Worm (Caenorhabditis elegans): ENCODE results near the gene T10C6.16.

DNA sequence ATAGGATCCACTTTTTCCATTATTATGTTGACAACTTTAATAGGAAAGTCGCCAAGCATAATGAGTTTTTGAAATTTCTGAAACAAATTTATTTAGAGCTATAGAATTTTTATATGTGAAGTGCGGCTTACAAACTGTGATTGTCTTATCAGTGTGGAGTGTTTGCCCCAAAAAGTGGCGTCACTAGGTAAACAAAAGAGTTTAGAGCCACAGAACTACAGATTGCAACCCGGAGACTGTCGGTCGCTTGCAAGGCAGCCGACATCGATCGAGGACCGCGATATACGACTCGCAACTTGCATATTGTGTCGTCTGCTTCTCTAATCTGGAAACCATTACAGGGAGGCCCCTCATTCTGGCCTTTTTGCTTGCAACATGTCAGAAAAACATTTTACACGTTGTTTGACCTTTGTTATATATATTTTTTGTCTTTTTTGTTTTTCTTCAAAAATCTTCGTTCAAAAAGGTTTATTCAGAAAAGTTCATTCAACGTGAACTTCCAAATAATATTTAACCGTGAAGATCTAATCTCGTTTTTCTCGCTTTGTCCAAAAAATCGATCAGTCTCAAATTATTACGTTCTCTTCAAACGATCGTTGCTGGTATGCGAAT lies 50.0 kb downstream of the T10C6.16 start, which contains the start of the genes fbxa-99 and F36G9.13:
- TF ChIP-seq ama-1 (optimal IDR thresholded peaks at IDR 0.05), result no peak
- no peak for TF ChIP-seq sea-1 (GFP tag; conservative IDR thresholded peaks at IDR 0.05)
- no peak for TF ChIP-seq B0310.2 (tag; optimal IDR thresholded peaks at IDR 0.05)

Data from whole organism, early embryonic.